Worm (Caenorhabditis elegans) whole organism, dauer: ENCODE measurements around the gene arrd-7.

ENCODE experiments used
- unc-62 ChIP-seq: sonication (generic microtip); optimal IDR thresholded peaks from 2 replicates; lab custom pipeline; 2017; ENCODE audit warnings: missing biosample characterization, missing genetic modification reagents, missing genetic modification characterization

arrd-7 gene

ce11 chrII:12059872-12060271 is 2.5 kb downstream of the arrd-7 start:
- no peak for TF ChIP-seq unc-62 (GFP tag; lab: Kevin White, UChicago)

ce11 chrII:12058298-12058697 is 4.1 kb downstream of the arrd-7 start:
- no peak for TF ChIP-seq unc-62 (GFP tag; lab: Kevin White, UChicago)

- TF ChIP-seq unc-62 (GFP tag; lab: Kevin White, UChicago): no peak
These were observed 6.8 kb downstream of the arrd-7 start for ce11 chrII:12055408-12056140.

ce11 chrII:12054558-12054957 is 7.9 kb downstream of the arrd-7 start:
- no peak for TF ChIP-seq unc-62 (GFP tag; lab: Kevin White, UChicago)

ce11 chrII:12054150-12054549 is 8.3 kb downstream of the arrd-7 start:
- TF ChIP-seq unc-62 (GFP tag; lab: Kevin White, UChicago): no peak

- no peak for TF ChIP-seq unc-62 (GFP tag; lab: Kevin White, UChicago)
These were observed 8.9 kb downstream of the arrd-7 start for ce11 chrII:12053486-12053885.

- no peak for TF ChIP-seq unc-62 (GFP tag; lab: Kevin White, UChicago)
These were observed 9.5 kb downstream of the arrd-7 start for ce11 chrII:12052924-12053323.

ce11 chrII:12052136-12052535 is 10.3 kb downstream of the arrd-7 start:
- no peak for TF ChIP-seq unc-62 (GFP tag; lab: Kevin White, UChicago)

- no peak for TF ChIP-seq unc-62 (GFP tag; lab: Kevin White, UChicago)
These were observed 10.8 kb downstream of the arrd-7 start for ce11 chrII:12051601-12052000.

ce11 chrII:12050607-12051006 is 11.8 kb downstream of the arrd-7 start:
- no peak for TF ChIP-seq unc-62 (GFP tag; lab: Kevin White, UChicago)

- no peak for TF ChIP-seq unc-62 (GFP tag; lab: Kevin White, UChicago)
These were observed 13.1 kb downstream of the arrd-7 start, which contains the start of gene nadk-2 for ce11 chrII:12049281-12049680. Gene nadk-2, plus strand, starts transcription at chrII:12049581.

- TF ChIP-seq unc-62 (GFP tag; lab: Kevin White, UChicago): no peak
These were observed 20.1 kb downstream of the arrd-7 start, which contains the start of gene ippk-1 for ce11 chrII:12042108-12042960. Gene ippk-1, plus strand, starts transcription at chrII:12042910.

ce11 chrII:12041116-12041515 is 21.3 kb downstream of the arrd-7 start:
- no peak for TF ChIP-seq unc-62 (GFP tag; lab: Kevin White, UChicago)

ce11 chrII:12040167-12040566 is 22.3 kb downstream of the arrd-7 start:
- no peak for TF ChIP-seq unc-62 (GFP tag; lab: Kevin White, UChicago)

- no peak for TF ChIP-seq unc-62 (GFP tag; lab: Kevin White, UChicago)
These were observed 23.4 kb downstream of the arrd-7 start, which contains the start of gene tpi-1 for ce11 chrII:12039039-12039438. Gene tpi-1, minus strand, starts transcription at chrII:12039139.

- no peak for TF ChIP-seq unc-62 (GFP tag; lab: Kevin White, UChicago)
These were observed 25.9 kb downstream of the arrd-7 start, which contains the start of gene cyn-16 for ce11 chrII:12036516-12036915. Gene cyn-16, minus strand, starts transcription at chrII:12036742.
